Worm (Caenorhabditis elegans): ENCODE data around the gene swd-2.2.

DNA sequence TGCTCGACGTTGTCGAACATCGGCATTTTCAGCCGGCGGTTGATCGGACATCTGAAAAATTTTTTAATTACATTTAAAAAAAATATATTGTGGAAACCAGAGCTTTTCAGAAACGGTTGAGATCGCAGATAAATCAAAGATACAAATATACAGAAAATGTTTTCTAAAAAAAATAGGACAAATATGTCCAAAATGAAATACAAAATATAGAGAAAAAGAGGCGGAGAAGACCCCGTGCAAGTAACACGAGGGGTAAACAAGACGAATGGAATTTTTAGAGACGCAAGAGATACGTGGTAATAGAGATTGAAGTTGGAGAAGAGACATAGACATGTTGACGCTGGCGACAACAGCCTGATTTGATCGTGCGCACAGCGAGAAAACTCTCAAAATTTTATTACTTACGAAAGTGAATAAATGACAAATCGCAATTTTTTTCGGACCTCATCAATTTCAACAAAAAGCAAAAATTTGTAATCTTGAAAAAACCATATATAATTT is 41.5 kb downstream of the swd-2.2 start, which contains the start of gene cdgs-1:
- TF ChIP-seq F13H6.1 (tag; optimal IDR thresholded peaks at IDR 0.05) (no peak), ceh-19 (GFP tag; optimal IDR thresholded peaks at IDR 0.05) (no peak), pha-4 (tag; optimal IDR thresholded peaks at IDR 0.05) (no peak), K02D7.2 (tag; optimal IDR thresholded peaks at IDR 0.05) (no peak), ets-4 (tag; optimal IDR thresholded peaks at IDR 0.05) (no peak), ztf-16 (tag; optimal IDR thresholded peaks at IDR 0.05) (no peak), fkh-10 (GFP tag; optimal IDR thresholded peaks at IDR 0.05) (no peak), ama-1 (optimal IDR thresholded peaks at IDR 0.05) (no peak)
